Worm (Caenorhabditis elegans) whole organism, L1 larva: Measurements from ENCODE around the gene Y44F5A.1.

ENCODE experiments used
- C16A3.4 ChIP-seq: fragments of 150-350 bp; optimal IDR thresholded peaks from 2 replicates; lab custom pipeline; 2014; ENCODE audit warnings: missing biosample characterization, missing genetic modification characterization
- C34B4.2 ChIP-seq: sonication (generic microtip); optimal IDR thresholded peaks from 2 replicates; lab custom pipeline; 2017; ENCODE audit warnings: mild to moderate bottlenecking, missing genetic modification characterization, missing compliant biosample characterization
- F16B12.6 ChIP-seq: fragments of 150-350 bp; optimal IDR thresholded peaks from 2 replicates; lab custom pipeline; 2014; ENCODE audit warnings: missing biosample characterization, missing genetic modification characterization
- aha-1 ChIP-seq: fragments of 150-350 bp; optimal IDR thresholded peaks from 2 replicates; lab custom pipeline; 2014; ENCODE audit warnings: missing biosample characterization, missing genetic modification characterization
- aly-2 ChIP-seq: fragments of 150-350 bp; optimal IDR thresholded peaks from 2 replicates; lab custom pipeline; 2014; ENCODE audit warnings: missing biosample characterization, missing genetic modification characterization
- ceh-63 ChIP-seq: fragments of 200-800 bp; sonication (Bioruptor generic); optimal IDR thresholded peaks from 2 replicates; lab custom pipeline; 2018; ENCODE audit warnings: mild to moderate bottlenecking, missing genetic modification characterization, missing compliant biosample characterization
- ceh-8 ChIP-seq: fragments of 200-800 bp; sonication (Bioruptor generic); optimal IDR thresholded peaks from 2 replicates; lab custom pipeline; 2018; ENCODE audit warnings: mild to moderate bottlenecking, missing genetic modification characterization, moderate library complexity, missing compliant biosample characterization
- ceh-82 ChIP-seq, 3 experiments: fragments of 150-350 bp in 1 of 3; sonication (generic microtip) in 2 of 3; optimal IDR thresholded peaks; 2 replicates each; lab custom pipeline; 2014 to 2017; ENCODE audit warnings: missing biosample characterization in 3 of 3, missing genetic modification characterization in 3 of 3
- ceh-88 ChIP-seq: fragments of 200-800 bp; sonication (Bioruptor generic); IDR thresholded peaks from 2 replicates; pipeline ENCODE4 v1.3.6; 2022; ENCODE audit warnings: missing genetic modification characterization, missing compliant biosample characterization
- ceh-90 ChIP-seq: sonication (generic microtip); optimal IDR thresholded peaks from 2 replicates; lab custom pipeline; 2016; ENCODE audit warnings: missing genetic modification characterization, missing compliant biosample characterization
- ces-1 ChIP-seq: fragments of 150-350 bp; optimal IDR thresholded peaks from 2 replicates; lab custom pipeline; 2014; ENCODE audit warnings: missing biosample characterization, missing genetic modification reagents, missing genetic modification characterization
- dpl-1 ChIP-seq, 3 experiments: fragments of 150-350 bp in 2 of 3; sonication (generic microtip) in 1 of 3; optimal IDR thresholded peaks; 2 replicates each; lab custom pipeline; 2014 to 2017; ENCODE audit warnings: missing biosample characterization in 3 of 3, missing genetic modification characterization in 3 of 3, missing genetic modification reagents in 3 of 3
- dsc-1 ChIP-seq: sonication (generic microtip); optimal IDR thresholded peaks from 2 replicates; lab custom pipeline; 2016; ENCODE audit warnings: mild to moderate bottlenecking, missing genetic modification characterization, missing compliant biosample characterization
- egl-13 ChIP-seq: sonication (generic microtip); optimal IDR thresholded peaks from 2 replicates; lab custom pipeline; 2016; ENCODE audit warnings: missing genotype, missing genetic modification reagents, missing genetic modification characterization, missing compliant biosample characterization
- elt-3 ChIP-seq, 6 experiments: fragments of 150-350 bp in 1 of 6; sonication (generic microtip); optimal IDR thresholded peaks; 2 replicates each; lab custom pipeline; 2017 to 2018; ENCODE audit warnings: missing biosample characterization in 6 of 6, missing genetic modification characterization in 6 of 6, inconsistent platforms in 1 of 6
- ets-5 ChIP-seq: fragments of 200-800 bp; sonication (Bioruptor generic); IDR thresholded peaks from 2 replicates; pipeline ENCODE4 v1.3.6; 2022; ENCODE audit warnings: missing genetic modification characterization, missing compliant biosample characterization
- fkh-10 ChIP-seq: sonication (generic microtip); optimal IDR thresholded peaks from 2 replicates; lab custom pipeline; 2017; ENCODE audit warnings: missing biosample characterization, missing genetic modification reagents, missing genetic modification characterization
- fkh-4 ChIP-seq: sonication (generic microtip); optimal IDR thresholded peaks from 2 replicates; lab custom pipeline; 2016; ENCODE audit warnings: missing compliant biosample characterization, missing genetic modification characterization, borderline replicate concordance
- grh-1 ChIP-seq: fragments of 200-800 bp; sonication (Bioruptor generic); IDR thresholded peaks from 2 replicates; pipeline ENCODE4 v1.3.6; 2022; ENCODE audit warnings: missing genetic modification reagents, missing genetic modification characterization, missing compliant biosample characterization
- hlh-17 ChIP-seq: fragments of 200-800 bp; sonication (Bioruptor generic); optimal IDR thresholded peaks from 2 replicates; lab custom pipeline; 2018; ENCODE audit warnings: missing genetic modification characterization, mild to moderate bottlenecking, missing compliant biosample characterization, moderate library complexity, borderline replicate concordance
- hlh-4 ChIP-seq: sonication (generic microtip); optimal IDR thresholded peaks from 2 replicates; lab custom pipeline; 2016; ENCODE audit warnings: mild to moderate bottlenecking, missing genetic modification characterization, missing compliant biosample characterization
- hpl-2 ChIP-seq: fragments of 150-350 bp; optimal IDR thresholded peaks from 2 replicates; lab custom pipeline; 2014; ENCODE audit warnings: missing biosample characterization, missing genetic modification reagents, missing genetic modification characterization
- irx-1 ChIP-seq: sonication (generic microtip); optimal IDR thresholded peaks from 2 replicates; lab custom pipeline; 2016; ENCODE audit warnings: missing genetic modification characterization, missing compliant biosample characterization
- jun-1 ChIP-seq: fragments of 150-350 bp; optimal IDR thresholded peaks from 2 replicates; lab custom pipeline; 2014; ENCODE audit warnings: missing biosample characterization, missing genetic modification reagents, missing genetic modification characterization
- lin-13 ChIP-seq: fragments of 150-350 bp; optimal IDR thresholded peaks from 2 replicates; lab custom pipeline; 2014; ENCODE audit warnings: missing biosample characterization, missing genetic modification reagents, missing genetic modification characterization
- lin-15B ChIP-seq: fragments of 150-350 bp; sonication (generic microtip); optimal IDR thresholded peaks from 3 replicates; lab custom pipeline; 2014; ENCODE audit warnings: missing biosample characterization, missing genetic modification characterization
- lin-39 ChIP-seq: fragments of 150-350 bp; optimal IDR thresholded peaks from 2 replicates; lab custom pipeline; 2014; ENCODE audit warnings: missing biosample characterization, missing genetic modification reagents, missing genetic modification characterization
- lsy-2 ChIP-seq, 2 experiments: fragments of 150-350 bp; optimal IDR thresholded peaks; 2 replicates each; lab custom pipeline; 2014; ENCODE audit warnings: missing biosample characterization in 2 of 2, missing genetic modification characterization in 2 of 2
- mab-9 ChIP-seq: fragments of 200-800 bp; sonication (Bioruptor generic); IDR thresholded peaks from 2 replicates; pipeline ENCODE4 v1.3.6; 2022; ENCODE audit warnings: missing genetic modification reagents, missing genetic modification characterization, missing compliant biosample characterization
- mdl-1 ChIP-seq, 2 experiments: fragments of 150-350 bp; optimal IDR thresholded peaks; 2 replicates each; lab custom pipeline; 2014 to 2017; ENCODE audit warnings: missing biosample characterization in 2 of 2, missing genetic modification characterization in 2 of 2, inconsistent platforms in 1 of 2
- mef-2 ChIP-seq: fragments of 150-350 bp; optimal IDR thresholded peaks from 2 replicates; lab custom pipeline; 2014; ENCODE audit warnings: missing biosample characterization, missing genetic modification characterization
- nhr-47 ChIP-seq: sonication (generic microtip); optimal IDR thresholded peaks from 2 replicates; lab custom pipeline; 2016; ENCODE audit warnings: mild to moderate bottlenecking, missing genetic modification characterization, moderate library complexity, missing compliant biosample characterization
- nhr-71 ChIP-seq: sonication (generic microtip); optimal IDR thresholded peaks from 2 replicates; lab custom pipeline; 2016; ENCODE audit warnings: mild to moderate bottlenecking, missing genetic modification characterization, moderate library complexity, missing compliant biosample characterization
- nhr-76 ChIP-seq: sonication (generic microtip); optimal IDR thresholded peaks from 2 replicates; lab custom pipeline; 2017; ENCODE audit warnings: missing biosample characterization, missing genetic modification characterization
- nhr-84 ChIP-seq: sonication (generic microtip); optimal IDR thresholded peaks from 2 replicates; lab custom pipeline; 2017; ENCODE audit warnings: missing biosample characterization, missing genetic modification characterization
- nhr-85 ChIP-seq: sonication (generic microtip); peaks from one replicate; lab custom pipeline; 2016; ENCODE audit warnings: missing genetic modification characterization, inconsistent platforms, missing compliant biosample characterization
- pag-3 ChIP-seq: sonication (generic microtip); optimal IDR thresholded peaks from 2 replicates; lab custom pipeline; 2017; ENCODE audit warnings: missing genetic modification characterization, mild to moderate bottlenecking, missing compliant biosample characterization, antibody characterized with exemption, borderline replicate concordance; ENCODE audit not compliant: insufficient read depth
- pqm-1 ChIP-seq: sonication (generic microtip); optimal IDR thresholded peaks from 3 replicates; lab custom pipeline; 2017; ENCODE audit warnings: missing biosample characterization, missing genetic modification characterization
- rnt-1 ChIP-seq: sonication (generic microtip); optimal IDR thresholded peaks from 2 replicates; lab custom pipeline; 2016; ENCODE audit warnings: mild to moderate bottlenecking, missing genetic modification characterization, moderate library complexity, missing compliant biosample characterization
- snpc-4 ChIP-seq: fragments of 150-350 bp; optimal IDR thresholded peaks from 2 replicates; lab custom pipeline; 2014; ENCODE audit warnings: missing biosample characterization, missing genetic modification characterization
- snu-23 ChIP-seq: sonication (generic microtip); optimal IDR thresholded peaks from 2 replicates; lab custom pipeline; 2016; ENCODE audit warnings: missing genetic modification characterization, missing compliant biosample characterization
- sup-37 ChIP-seq: fragments of 200-800 bp; sonication (Bioruptor generic); optimal IDR thresholded peaks from 2 replicates; lab custom pipeline; 2018; ENCODE audit warnings: mild to moderate bottlenecking, missing genetic modification characterization, missing compliant biosample characterization
- tbx-2 ChIP-seq: sonication (generic microtip); optimal IDR thresholded peaks from 2 replicates; lab custom pipeline; 2016; ENCODE audit warnings: missing genetic modification characterization, missing compliant biosample characterization
- unc-30 ChIP-seq: sonication (generic microtip); optimal IDR thresholded peaks from 2 replicates; lab custom pipeline; 2017; ENCODE audit warnings: missing biosample characterization, missing genetic modification characterization
- unc-98 ChIP-seq: fragments of 200-800 bp; sonication (Bioruptor generic); IDR thresholded peaks from 2 replicates; pipeline ENCODE4 v1.3.6; 2022; ENCODE audit warnings: missing genetic modification characterization, missing compliant biosample characterization
- vab-15 ChIP-seq: sonication (generic microtip); optimal IDR thresholded peaks from 2 replicates; lab custom pipeline; 2017; ENCODE audit warnings: missing genotype, mild to moderate bottlenecking, missing genetic modification characterization, missing compliant biosample characterization
- xbp-1 ChIP-seq: sonication (generic microtip); optimal IDR thresholded peaks from 2 replicates; lab custom pipeline; 2016; ENCODE audit warnings: missing genetic modification characterization, missing compliant biosample characterization
- ztf-11 ChIP-seq, 2 experiments: sonication (generic microtip); optimal IDR thresholded peaks; 2 replicates each; lab custom pipeline; 2016 to 2017; ENCODE audit warnings: missing genetic modification characterization in 2 of 2, missing biosample characterization in 1 of 2, missing compliant biosample characterization in 1 of 2
- ztf-4 ChIP-seq: fragments of 150-350 bp; optimal IDR thresholded peaks from 2 replicates; lab custom pipeline; 2014; ENCODE audit warnings: missing biosample characterization, missing genetic modification characterization

The Y44F5A.1 gene

ce11 chrIII:4284732-4285165, 37.3 kb upstream of the Y44F5A.1 start (continued):
- TF ChIP-seq F16B12.6 (tag; lab: Kevin White, UChicago): peak; percentile 41
- peak; percentile 96 for TF ChIP-seq nhr-71 (tag; lab: Kevin White, UChicago)
- no peak for TF ChIP-seq fkh-10
- TF ChIP-seq egl-13 (tag; lab: Kevin White, UChicago): no peak
- TF ChIP-seq snu-23 (GFP tag; lab: Kevin White, UChicago): peak; percentile 94
- TF ChIP-seq lin-13 (GFP tag; lab: Kevin White, UChicago): peak; percentile 31
- TF ChIP-seq unc-30 (tag; lab: Kevin White, UChicago): no peak
- TF ChIP-seq pag-3: no peak
- peak; percentile 68 for TF ChIP-seq ztf-4 (tag; lab: Kevin White, UChicago)
- no peak for TF ChIP-seq fkh-4
- TF ChIP-seq hpl-2 (GFP tag; lab: Kevin White, UChicago): no peak
- no peak for TF ChIP-seq ceh-90
- TF ChIP-seq ceh-82 (tag; optimal IDR thresholded peaks at IDR 0.05; lab: Kevin White, UChicago): peak; percentile 15 to 60 (median 21)
- no peak for TF ChIP-seq lin-15B (tag; lab: Kevin White, UChicago)
- TF ChIP-seq mef-2 (tag; lab: Kevin White, UChicago): no peak
- TF ChIP-seq ceh-63 (GFP tag; lab: Kevin White, UChicago): no peak
- TF ChIP-seq dpl-1 (GFP tag; optimal IDR thresholded peaks at IDR 0.05; lab: Kevin White, UChicago): peak; percentile 51 to 59 (median 57)
- TF ChIP-seq ceh-8 (GFP tag; lab: Kevin White, UChicago): no peak
- peak; percentile 60 for TF ChIP-seq C34B4.2 (tag; lab: Kevin White, UChicago)
- TF ChIP-seq xbp-1 (tag; lab: Kevin White, UChicago): peak; percentile 83
- no peak for TF ChIP-seq mab-9 (GFP tag; lab: Robert Waterston, UW)
- TF ChIP-seq unc-98 (GFP tag; lab: Robert Waterston, UW): no peak
- TF ChIP-seq dsc-1: no peak
- peak; percentile 83 for TF ChIP-seq sup-37 (GFP tag; lab: Kevin White, UChicago)
- no peak for TF ChIP-seq nhr-84 (tag; lab: Kevin White, UChicago)
- TF ChIP-seq ces-1 (GFP tag; lab: Kevin White, UChicago): no peak
- peak; percentile 86 for TF ChIP-seq grh-1 (GFP tag; lab: Robert Waterston, UW)
- peak in 1 of 2 experiments; percentile 91 for TF ChIP-seq mdl-1 (tag; optimal IDR thresholded peaks at IDR 0.05; lab: Kevin White, UChicago)
- no peak for TF ChIP-seq nhr-76 (tag; lab: Kevin White, UChicago)
- no peak for TF ChIP-seq ztf-11 (tag; optimal IDR thresholded peaks at IDR 0.05; lab: Kevin White, UChicago)
- TF ChIP-seq tbx-2: peak; percentile 87
- TF ChIP-seq ets-5 (GFP tag; lab: Robert Waterston, UW): no peak
- TF ChIP-seq vab-15 (tag; lab: Kevin White, UChicago): no peak
- TF ChIP-seq hlh-4: no peak
- TF ChIP-seq pqm-1 (tag; lab: Kevin White, UChicago): no peak
- peak; percentile 63 for TF ChIP-seq C16A3.4
- TF ChIP-seq jun-1 (tag; lab: Kevin White, UChicago): peak; percentile 72
- no peak for TF ChIP-seq lin-39 (tag; lab: Kevin White, UChicago)
- peak; percentile 9 for TF ChIP-seq aly-2
- peak; percentile 58 for TF ChIP-seq ceh-88
- TF ChIP-seq lsy-2 (tag; optimal IDR thresholded peaks at IDR 0.05; lab: Kevin White, UChicago): peak; percentile 75 to 91
- TF ChIP-seq nhr-85 (tag; lab: Kevin White, UChicago): peak; percentile 100
- TF ChIP-seq elt-3 (tag; optimal IDR thresholded peaks at IDR 0.05; lab: Kevin White, UChicago): peak in 3 of 6 experiments; percentile 33 to 79 (median 63)
- TF ChIP-seq aha-1: no peak
- TF ChIP-seq snpc-4 (tag; lab: Kevin White, UChicago): peak; percentile 54
- peak; percentile 57 for TF ChIP-seq rnt-1 (tag; lab: Kevin White, UChicago)
- peak; percentile 82 for TF ChIP-seq nhr-47 (tag; lab: Kevin White, UChicago)
- peak; percentile 61 for TF ChIP-seq irx-1
- no peak for TF ChIP-seq hlh-17 (GFP tag; lab: Kevin White, UChicago)
